Worm (Caenorhabditis elegans) whole organism, early embryonic: ENCODE data around the gene Y57A10A.27.
"Not testable (repeated sequence)": the region's sequence is repeated elsewhere in the genome, so short reads cannot be mapped to it uniquely, and the experiment has no call there.

Experiments used
- B0310.2 ChIP-seq: sonication (generic microtip); optimal IDR thresholded peaks from 2 replicates; lab custom pipeline; 2016; ENCODE audit warnings: mild to moderate bottlenecking, missing genetic modification characterization, missing compliant biosample characterization
- F13C5.2 ChIP-seq: sonication (generic microtip); optimal IDR thresholded peaks from 2 replicates; lab custom pipeline; 2017; ENCODE audit warnings: mild to moderate bottlenecking, missing genetic modification characterization, inconsistent platforms, missing compliant biosample characterization
- aly-1 ChIP-seq: sonication (generic microtip); optimal IDR thresholded peaks from 2 replicates; lab custom pipeline; 2016; ENCODE audit warnings: missing genetic modification characterization, missing compliant biosample characterization
- ama-1 ChIP-seq: fragments of 150-350 bp; optimal IDR thresholded peaks from 2 replicates; lab custom pipeline; 2014
- ceh-13 ChIP-seq: fragments of 200-800 bp; sonication (Bioruptor generic); optimal IDR thresholded peaks from 2 replicates; lab custom pipeline; 2018; ENCODE audit warnings: mild to moderate bottlenecking, missing genetic modification characterization, missing compliant biosample characterization
- ceh-36 ChIP-seq: sonication (generic microtip); optimal IDR thresholded peaks from 2 replicates; lab custom pipeline; 2016; ENCODE audit warnings: missing genetic modification characterization, inconsistent platforms, missing compliant biosample characterization
- ets-7 ChIP-seq: sonication (generic microtip); optimal IDR thresholded peaks from 2 replicates; lab custom pipeline; 2016; ENCODE audit warnings: missing genotype, missing genetic modification characterization, missing compliant biosample characterization
- flt-1 ChIP-seq: fragments of 200-800 bp; sonication (Bioruptor generic); IDR thresholded peaks from 2 replicates; pipeline ENCODE4 v1.3.6; 2022; ENCODE audit warnings: missing genetic modification characterization, missing compliant biosample characterization
- hmbx-1 ChIP-seq: sonication (generic microtip); optimal IDR thresholded peaks from 2 replicates; lab custom pipeline; 2016; ENCODE audit warnings: mild to moderate bottlenecking, missing genetic modification characterization, missing compliant biosample characterization
- hmg-4 ChIP-seq: fragments of 200-800 bp; sonication (Bioruptor generic); optimal IDR thresholded peaks from 2 replicates; lab custom pipeline; 2018; ENCODE audit warnings: mild to moderate bottlenecking, missing genetic modification characterization, missing compliant biosample characterization
- hnd-1 ChIP-seq: sonication (generic microtip); optimal IDR thresholded peaks from 2 replicates; lab custom pipeline; 2016; ENCODE audit warnings: missing genetic modification characterization, missing compliant biosample characterization
- pes-1 ChIP-seq: fragments of 200-800 bp; sonication (Bioruptor generic); IDR thresholded peaks from 2 replicates; pipeline ENCODE4 v1.3.6; 2022; ENCODE audit warnings: missing genetic modification reagents, missing genetic modification characterization, missing compliant biosample characterization
- scrt-1 ChIP-seq: fragments of 200-800 bp; sonication (Bioruptor generic); IDR thresholded peaks from 2 replicates; pipeline ENCODE4 v1.3.6; 2022; ENCODE audit warnings: missing genetic modification characterization, missing compliant biosample characterization
- sea-1 ChIP-seq: fragments of 200-800 bp; sonication (Bioruptor generic); conservative IDR thresholded peaks from 2 replicates; pipeline ENCODE4 v1.3.6; 2022; ENCODE audit warnings: missing genetic modification characterization, missing compliant biosample characterization
- tbx-11 ChIP-seq: fragments of 200-800 bp; sonication (Bioruptor generic); IDR thresholded peaks from 2 replicates; pipeline ENCODE4 v1.3.6; 2022; ENCODE audit warnings: missing genetic modification characterization, missing compliant biosample characterization
- tbx-37 ChIP-seq: fragments of 200-800 bp; sonication (Bioruptor generic); conservative IDR thresholded peaks from 2 replicates; pipeline ENCODE4 v1.3.6; 2022; ENCODE audit warnings: missing genetic modification reagents, missing genetic modification characterization, missing compliant biosample characterization
- tra-4 ChIP-seq: sonication (generic microtip); optimal IDR thresholded peaks from 2 replicates; lab custom pipeline; 2017; ENCODE audit warnings: missing genetic modification characterization, missing compliant biosample characterization

Gene Y57A10A.27

DNA sequence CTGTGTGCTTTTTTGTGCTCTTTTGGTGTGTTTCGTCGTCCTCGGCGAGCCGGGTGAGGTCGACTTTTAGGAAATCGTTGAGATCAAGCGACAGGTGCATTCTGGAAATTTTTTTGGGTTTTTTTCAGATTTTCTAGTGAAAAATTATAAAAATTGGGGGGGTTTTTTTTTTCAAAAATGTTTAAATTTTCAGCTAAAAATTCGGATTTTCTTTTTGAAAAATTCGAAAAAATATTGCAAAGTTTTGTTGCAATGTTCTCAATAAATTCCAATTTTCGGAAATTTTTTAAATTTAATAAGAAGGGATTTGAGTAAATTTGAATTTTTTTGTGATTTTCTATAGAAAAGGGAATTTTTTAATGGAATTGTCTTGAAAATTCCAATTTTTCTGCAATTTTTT, at the start of gene Y57A10A.27:
TSS of gene Y57A10A.27 (minus strand) at position 101 of the 400 bp plus-strand sequence.
- TF ChIP-seq F13C5.2 (tag; lab: Kevin White, UChicago) (no peak), aly-1 (tag; lab: Kevin White, UChicago) (no peak), scrt-1 (GFP tag; lab: Robert Waterston, UW) (no peak), ceh-13 (GFP tag; lab: Kevin White, UChicago) (no peak), B0310.2 (tag; lab: Kevin White, UChicago) (no peak)

- TF ChIP-seq tbx-11 (no peak), F13C5.2 (tag; lab: Kevin White, UChicago) (no peak), tbx-37 (GFP tag; lab: Robert Waterston, UW) (no peak), scrt-1 (GFP tag; lab: Robert Waterston, UW) (no peak), ets-7 (tag; lab: Kevin White, UChicago) (no peak), ama-1 (lab: Kevin White, UChicago) (no peak), flt-1 (GFP tag; lab: Robert Waterston, UW) (no peak), ceh-13 (GFP tag; lab: Kevin White, UChicago) (no peak), hmg-4 (no peak), hnd-1 (no peak), aly-1 (tag; lab: Kevin White, UChicago) (no peak), pes-1 (GFP tag; lab: Robert Waterston, UW) (no peak), tra-4 (tag; lab: Kevin White, UChicago) (no peak), B0310.2 (tag; lab: Kevin White, UChicago) (no peak), sea-1 (GFP tag; lab: Robert Waterston, UW) (no peak), ceh-36 (tag; lab: Kevin White, UChicago) (no peak), hmbx-1 (tag; lab: Kevin White, UChicago) (no peak)
Observed at ce11 chrII:12324159-12324558, 49.3 kb upstream of the Y57A10A.27 start, which contains the start of gene sre-56. Gene sre-56, plus strand, starts transcription at chrII:12324459.

ce11 chrII:12323305-12323704, 48.5 kb upstream of the Y57A10A.27 start, which contains the start of gene sre-53:
Gene sre-53, minus strand, starts transcription at chrII:12323405.
- TF ChIP-seq aly-1 (tag; lab: Kevin White, UChicago) (no peak), pes-1 (GFP tag; lab: Robert Waterston, UW) (no peak), scrt-1 (GFP tag; lab: Robert Waterston, UW) (no peak)

DNA sequence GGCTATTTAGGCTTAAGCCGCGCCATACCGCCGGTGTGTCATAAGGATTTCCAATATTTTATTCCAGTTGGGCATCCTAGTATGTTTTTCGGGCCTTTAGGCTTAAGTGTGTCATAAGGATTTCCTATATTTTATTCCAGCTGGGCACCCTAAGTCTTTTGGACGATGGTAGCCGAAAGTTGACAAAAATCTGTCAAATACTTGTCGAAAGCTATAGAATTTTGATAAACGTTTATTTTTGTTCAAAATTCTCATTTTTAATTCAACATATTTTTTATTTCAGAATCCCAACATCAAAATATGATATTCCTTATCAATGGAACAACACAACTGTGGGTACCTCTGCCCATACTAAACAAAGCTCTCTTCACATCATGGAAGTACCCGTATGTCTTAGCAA, 43.7 kb upstream of the Y57A10A.27 start, which contains the start of gene sre-49:
TSS of gene sre-49 (plus strand) at position 301 of the 400 bp plus-strand sequence.
- TF ChIP-seq ama-1 (lab: Kevin White, UChicago); hmg-4; pes-1 (GFP tag; lab: Robert Waterston, UW): not testable (repeated sequence)

- TF ChIP-seq ceh-13 (GFP tag; lab: Kevin White, UChicago) (no peak), ama-1 (lab: Kevin White, UChicago) (no peak), scrt-1 (GFP tag; lab: Robert Waterston, UW) (no peak), hmg-4 (no peak), B0310.2 (tag; lab: Kevin White, UChicago) (no peak), sea-1 (GFP tag; lab: Robert Waterston, UW) (no peak), hmbx-1 (tag; lab: Kevin White, UChicago) (no peak), ets-7 (tag; lab: Kevin White, UChicago) (no peak)
Observed at ce11 chrII:12311560-12311959, 36.7 kb upstream of the Y57A10A.27 start, which contains the start of gene sre-51. Gene sre-51, plus strand, starts transcription at chrII:12311860.

DNA sequence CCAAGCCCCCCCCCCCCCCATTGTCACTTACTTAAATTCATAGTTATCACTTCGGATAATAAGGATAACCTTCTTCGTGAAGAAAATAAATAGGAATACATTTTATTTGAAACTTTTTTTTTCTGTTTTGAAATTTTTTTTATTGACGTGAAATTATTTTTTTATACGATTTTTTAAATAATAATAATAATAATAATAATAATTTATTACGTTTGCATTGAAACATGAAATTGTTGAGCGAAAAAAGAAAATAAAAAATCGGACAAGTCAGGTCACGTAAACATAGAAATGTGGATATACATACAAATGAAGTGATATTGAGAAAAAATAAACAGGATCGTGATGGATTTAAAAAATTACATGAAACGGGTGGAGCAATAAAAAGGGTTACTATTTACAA, 34.8 kb upstream of the Y57A10A.27 start, which contains the start of gene C50E10.2:
TSS of gene C50E10.2 (minus strand) at position 101 of the 400 bp plus-strand sequence.
- TF ChIP-seq ceh-13 (GFP tag; lab: Kevin White, UChicago) (no peak), flt-1 (GFP tag; lab: Robert Waterston, UW) (no peak), aly-1 (tag; lab: Kevin White, UChicago) (no peak), ets-7 (tag; lab: Kevin White, UChicago) (no peak), tbx-11 (no peak), hmbx-1 (tag; lab: Kevin White, UChicago) (no peak), tbx-37 (GFP tag; lab: Robert Waterston, UW) (no peak), sea-1 (GFP tag; lab: Robert Waterston, UW) (no peak), hmg-4 (no peak), hnd-1 (no peak), tra-4 (tag; lab: Kevin White, UChicago) (no peak), B0310.2 (tag; lab: Kevin White, UChicago) (no peak), ama-1 (lab: Kevin White, UChicago) (no peak)

- TF ChIP-seq hmbx-1 (tag; lab: Kevin White, UChicago) (no peak), ceh-13 (GFP tag; lab: Kevin White, UChicago) (no peak), sea-1 (GFP tag; lab: Robert Waterston, UW) (no peak), aly-1 (tag; lab: Kevin White, UChicago) (no peak), tbx-37 (GFP tag; lab: Robert Waterston, UW) (no peak), hnd-1 (no peak), flt-1 (GFP tag; lab: Robert Waterston, UW) (no peak), F13C5.2 (tag; lab: Kevin White, UChicago) (no peak), ceh-36 (tag; lab: Kevin White, UChicago) (no peak), hmg-4 (no peak), B0310.2 (tag; lab: Kevin White, UChicago) (no peak), ets-7 (tag; lab: Kevin White, UChicago) (no peak), scrt-1 (GFP tag; lab: Robert Waterston, UW) (no peak)
Observed at ce11 chrII:12303142-12303541, 28.3 kb upstream of the Y57A10A.27 start, which contains the start of gene sre-50. Gene sre-50, plus strand, starts transcription at chrII:12303525.

DNA sequence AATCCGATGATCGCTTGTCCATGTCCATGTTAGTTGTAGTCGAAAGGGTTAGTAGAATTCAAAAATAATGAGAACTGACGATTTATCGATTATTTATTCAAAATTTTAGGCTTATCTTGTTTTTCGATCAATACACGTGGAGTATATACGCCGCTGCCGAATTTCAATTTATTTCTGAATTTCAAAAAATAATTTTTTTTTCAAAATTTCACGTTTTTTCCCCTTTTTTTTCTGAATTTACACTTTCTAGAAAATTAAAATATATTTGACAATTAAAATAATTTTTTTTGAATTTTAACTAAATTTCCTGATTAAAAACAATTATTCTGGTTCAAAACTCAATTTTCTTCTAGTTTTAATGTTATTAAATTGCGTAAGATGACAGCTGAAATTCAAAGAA, 27.5 kb upstream of the Y57A10A.27 start, which contains the start of gene C50E10.1:
TSS of gene C50E10.1 (minus strand) at position 101 of the 400 bp plus-strand sequence.
- no peak for TF ChIP-seq F13C5.2 (tag; lab: Kevin White, UChicago)
- TF ChIP-seq ets-7 (tag; lab: Kevin White, UChicago) = no peak
- no peak for TF ChIP-seq tra-4 (tag; lab: Kevin White, UChicago)
- TF ChIP-seq ceh-36 (tag; lab: Kevin White, UChicago) = no peak
- TF ChIP-seq hmbx-1 (tag; lab: Kevin White, UChicago) = no peak
- no peak for TF ChIP-seq tbx-37 (GFP tag; lab: Robert Waterston, UW)
- no peak for TF ChIP-seq B0310.2 (tag; lab: Kevin White, UChicago)
